Worm (Caenorhabditis elegans): ENCODE results near the gene T09A12.8.

DNA sequence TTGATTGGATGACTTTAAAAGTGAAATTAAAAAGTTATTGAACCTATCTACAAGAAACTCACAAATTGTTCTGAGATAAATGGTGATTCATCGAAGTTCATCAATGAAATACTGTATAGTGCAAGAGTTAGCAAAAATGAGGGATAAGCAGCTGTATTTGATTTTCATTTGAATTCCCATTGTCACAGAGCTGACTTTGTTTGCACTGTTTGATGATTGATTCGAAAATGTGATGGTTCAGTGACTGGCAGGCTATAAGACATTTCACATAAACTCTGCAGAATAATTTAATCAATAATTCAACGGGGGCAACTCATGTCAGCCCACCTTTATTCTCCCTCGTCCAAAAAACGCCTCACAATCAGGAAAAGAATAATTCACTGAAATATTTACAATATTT, at the start of gene T09A12.8:
- TF ChIP-seq unc-62 (GFP tag; optimal IDR thresholded peaks at IDR 0.05) (no peak), aly-2 (tag; optimal IDR thresholded peaks at IDR 0.05) (no peak), ama-1 (optimal IDR thresholded peaks at IDR 0.05) (no peak), nhr-12 (tag; optimal IDR thresholded peaks at IDR 0.05) (no peak), nhr-76 (tag; optimal IDR thresholded peaks at IDR 0.05) (no peak), fkh-10 (GFP tag; optimal IDR thresholded peaks at IDR 0.05) (no peak), pha-4 (tag; optimal IDR thresholded peaks at IDR 0.05) (no peak)
